Worm (Caenorhabditis elegans) whole organism, young adult: Measurements from ENCODE around the gene F37A4.1.

Experiments
- B0035.1 ChIP-seq: sonication (generic microtip); optimal IDR thresholded peaks from 2 replicates; lab custom pipeline; 2016; ENCODE audit warnings: missing genetic modification characterization, mild to moderate bottlenecking, missing compliant biosample characterization, missing genotype, missing genetic modification reagents
- B0336.3 ChIP-seq: fragments of 200-800 bp; sonication (Bioruptor generic); IDR thresholded peaks from 2 replicates; pipeline ENCODE4 v1.3.6; 2022; ENCODE audit warnings: missing genetic modification characterization, missing compliant biosample characterization
- F10E7.11 ChIP-seq: sonication (generic microtip); optimal IDR thresholded peaks from 2 replicates; lab custom pipeline; 2017; ENCODE audit warnings: mild to moderate bottlenecking, missing genetic modification characterization, moderate library complexity, missing compliant biosample characterization
- F22D6.2 ChIP-seq: sonication (generic microtip); optimal IDR thresholded peaks from 2 replicates; lab custom pipeline; 2016; ENCODE audit warnings: mild to moderate bottlenecking, missing genetic modification characterization, missing compliant biosample characterization
- F37B4.10 ChIP-seq: fragments of 200-800 bp; sonication (Bioruptor generic); IDR thresholded peaks from 2 replicates; pipeline ENCODE4 v1.3.6; 2022; ENCODE audit warnings: missing genetic modification characterization, missing compliant biosample characterization
- F49E8.2 ChIP-seq: sonication (generic microtip); optimal IDR thresholded peaks from 3 replicates; lab custom pipeline; 2017; ENCODE audit warnings: missing genetic modification characterization, mild to moderate bottlenecking, missing compliant biosample characterization, antibody characterized with exemption, moderate library complexity; ENCODE audit not compliant: insufficient read depth
- F52B5.7 ChIP-seq: sonication (generic microtip); optimal IDR thresholded peaks from 2 replicates; lab custom pipeline; 2016; ENCODE audit warnings: mild to moderate bottlenecking, missing genetic modification characterization, missing compliant biosample characterization
- F55B11.4 ChIP-seq: sonication (generic microtip); optimal IDR thresholded peaks from 2 replicates; lab custom pipeline; 2016; ENCODE audit warnings: missing compliant biosample characterization, missing genetic modification characterization, borderline replicate concordance; ENCODE audit not compliant: insufficient read depth
- F57A8.1 ChIP-seq: fragments of 200-800 bp; sonication (Bioruptor generic); optimal IDR thresholded peaks from 2 replicates; lab custom pipeline; 2018; ENCODE audit warnings: mild to moderate bottlenecking, missing genetic modification characterization, moderate library complexity, missing compliant biosample characterization
- F57C9.4 ChIP-seq: sonication (generic microtip); optimal IDR thresholded peaks from 2 replicates; lab custom pipeline; 2017; ENCODE audit warnings: mild to moderate bottlenecking, missing genetic modification characterization, missing compliant biosample characterization
- K11D2.4 ChIP-seq: fragments of 200-800 bp; sonication (Bioruptor generic); IDR thresholded peaks from 2 replicates; pipeline ENCODE4 v1.3.6; 2022; ENCODE audit warnings: missing genetic modification reagents, missing genetic modification characterization, missing compliant biosample characterization
- Y53G8AR.9 ChIP-seq: fragments of 200-800 bp; sonication (Bioruptor generic); conservative IDR thresholded peaks from 2 replicates; pipeline ENCODE4 v1.3.6; 2022; ENCODE audit warnings: missing genetic modification reagents, missing genetic modification characterization, missing compliant biosample characterization
- Y67H2A.10 ChIP-seq: fragments of 200-800 bp; sonication (Bioruptor generic); conservative IDR thresholded peaks from 2 replicates; pipeline ENCODE4 v1.3.6; 2022; ENCODE audit warnings: missing genetic modification reagents, missing genetic modification characterization, missing compliant biosample characterization
- Y79H2A.3 ChIP-seq: fragments of 200-800 bp; sonication (Bioruptor generic); conservative IDR thresholded peaks from 2 replicates; pipeline ENCODE4 v1.3.6; 2022; ENCODE audit warnings: missing genetic modification reagents, missing genetic modification characterization, missing compliant biosample characterization
- Y95B8A.8 ChIP-seq: fragments of 200-800 bp; sonication (Bioruptor generic); IDR thresholded peaks from 2 replicates; pipeline ENCODE4 v1.3.6; 2022; ENCODE audit warnings: missing genetic modification reagents, missing genetic modification characterization, missing compliant biosample characterization
- ZK185.1 ChIP-seq: sonication (generic microtip); optimal IDR thresholded peaks from 2 replicates; lab custom pipeline; 2016; ENCODE audit warnings: mild to moderate bottlenecking, missing genetic modification characterization, missing compliant biosample characterization; ENCODE audit not compliant: poor library complexity, severe bottlenecking
- attf-5 ChIP-seq: fragments of 200-800 bp; sonication (Bioruptor generic); optimal IDR thresholded peaks from 2 replicates; lab custom pipeline; 2018; ENCODE audit warnings: mild to moderate bottlenecking, missing genetic modification characterization, missing compliant biosample characterization
- cebp-1 ChIP-seq, 2 experiments: fragments of 200-800 bp in 1 of 2; sonication (Bioruptor generic) in 1 of 2; sonication (generic microtip) in 1 of 2; IDR thresholded peaks in 1 of 2; optimal IDR thresholded peaks in 1 of 2; 2 replicates each; pipeline versions ENCODE4 v1.3.6 to Lab custom; 2017 to 2022; ENCODE audit warnings: missing compliant biosample characterization in 2 of 2, missing genetic modification characterization in 2 of 2, mild to moderate bottlenecking in 1 of 2, missing genetic modification reagents in 1 of 2, moderate library complexity in 1 of 2
- ceh-27 ChIP-seq: fragments of 200-800 bp; sonication (Bioruptor generic); optimal IDR thresholded peaks from 2 replicates; lab custom pipeline; 2018; ENCODE audit warnings: mild to moderate bottlenecking, missing genetic modification characterization, moderate library complexity, missing compliant biosample characterization
- ceh-79 ChIP-seq: sonication (generic microtip); optimal IDR thresholded peaks from 2 replicates; lab custom pipeline; 2017; ENCODE audit warnings: mild to moderate bottlenecking, missing genetic modification characterization, missing compliant biosample characterization
- dpl-1 ChIP-seq: fragments of 150-350 bp; optimal IDR thresholded peaks from 2 replicates; lab custom pipeline; 2014; ENCODE audit warnings: missing biosample characterization, missing genetic modification reagents, missing genetic modification characterization
- ets-4 ChIP-seq: fragments of 200-800 bp; sonication (Bioruptor generic); optimal IDR thresholded peaks from 2 replicates; lab custom pipeline; 2018; ENCODE audit warnings: mild to moderate bottlenecking, missing genetic modification characterization, missing compliant biosample characterization
- hsf-1 ChIP-seq: fragments of 200-800 bp; sonication (Bioruptor generic); IDR thresholded peaks from 2 replicates; pipeline ENCODE4 v1.3.6; 2022; ENCODE audit warnings: missing genetic modification reagents, missing genetic modification characterization, missing compliant biosample characterization
- lag-1 ChIP-seq: fragments of 200-800 bp; sonication (Bioruptor generic); IDR thresholded peaks from 2 replicates; pipeline ENCODE4 v1.3.6; 2022; ENCODE audit warnings: missing genetic modification reagents, missing genetic modification characterization, missing compliant biosample characterization
- let-607 ChIP-seq, 2 experiments: fragments of 200-800 bp in 1 of 2; sonication (Bioruptor generic) in 1 of 2; sonication (generic microtip) in 1 of 2; optimal IDR thresholded peaks; 2 replicates each; lab custom pipeline; 2016 to 2018; ENCODE audit warnings: mild to moderate bottlenecking in 2 of 2, missing compliant biosample characterization in 2 of 2, missing genetic modification characterization in 2 of 2, moderate library complexity in 2 of 2, missing genotype in 1 of 2
- lin-26 ChIP-seq: fragments of 200-800 bp; sonication (Bioruptor generic); IDR thresholded peaks from 2 replicates; pipeline ENCODE4 v1.3.6; 2022; ENCODE audit warnings: missing genetic modification reagents, missing genetic modification characterization, missing compliant biosample characterization
- lin-35 ChIP-seq, 3 experiments: fragments of 150-350 bp in 2 of 3; sonication (generic microtip) in 1 of 3; optimal IDR thresholded peaks; 2 replicates each; lab custom pipeline; 2014 to 2018; ENCODE audit warnings: missing biosample characterization in 3 of 3, missing genetic modification characterization in 3 of 3, missing genetic modification reagents in 3 of 3
- lin-40 ChIP-seq: sonication (generic microtip); optimal IDR thresholded peaks from 2 replicates; lab custom pipeline; 2016; ENCODE audit warnings: missing genetic modification characterization, mild to moderate bottlenecking, missing compliant biosample characterization, missing genotype, missing genetic modification reagents
- lin-54 ChIP-seq: fragments of 200-800 bp; sonication (Bioruptor generic); optimal IDR thresholded peaks from 2 replicates; lab custom pipeline; 2018; ENCODE audit warnings: mild to moderate bottlenecking, missing genetic modification characterization, missing compliant biosample characterization
- mcd-1 ChIP-seq: fragments of 200-800 bp; sonication (Bioruptor generic); IDR thresholded peaks from 2 replicates; pipeline ENCODE4 v1.3.6; 2022; ENCODE audit warnings: missing genetic modification reagents, missing genetic modification characterization, missing compliant biosample characterization
- mel-28 ChIP-seq: sonication (generic microtip); optimal IDR thresholded peaks from 2 replicates; lab custom pipeline; 2016; ENCODE audit warnings: borderline replicate concordance, mild to moderate bottlenecking, missing genetic modification characterization, missing compliant biosample characterization
- mes-4 ChIP-seq: sonication (generic microtip); optimal IDR thresholded peaks from 2 replicates; lab custom pipeline; 2016; ENCODE audit warnings: missing genotype, missing genetic modification characterization, missing compliant biosample characterization
- nhr-27 ChIP-seq: fragments of 200-800 bp; sonication (Bioruptor generic); optimal IDR thresholded peaks from 2 replicates; lab custom pipeline; 2018; ENCODE audit warnings: mild to moderate bottlenecking, missing genetic modification characterization, moderate library complexity, missing compliant biosample characterization
- rcor-1 ChIP-seq: fragments of 200-800 bp; sonication (Bioruptor generic); IDR thresholded peaks from 2 replicates; pipeline ENCODE4 v1.3.6; 2022; ENCODE audit warnings: missing genetic modification reagents, missing genetic modification characterization, missing compliant biosample characterization
- repo-1 ChIP-seq: sonication (generic microtip); optimal IDR thresholded peaks from 2 replicates; lab custom pipeline; 2017; ENCODE audit warnings: mild to moderate bottlenecking, missing genetic modification characterization, missing compliant biosample characterization
- sdz-38 ChIP-seq: sonication (generic microtip); optimal IDR thresholded peaks from 2 replicates; lab custom pipeline; 2016; ENCODE audit warnings: missing genotype, missing genetic modification characterization, missing compliant biosample characterization
- sea-2 ChIP-seq: fragments of 200-800 bp; sonication (Bioruptor generic); IDR thresholded peaks from 2 replicates; pipeline ENCODE4 v1.3.6; 2022; ENCODE audit warnings: missing genetic modification characterization, missing compliant biosample characterization
- snpc-1.3 ChIP-seq: sonication (generic microtip); optimal IDR thresholded peaks from 2 replicates; lab custom pipeline; 2017; ENCODE audit warnings: missing genetic modification characterization, mild to moderate bottlenecking, missing compliant biosample characterization, antibody characterized with exemption, moderate library complexity, missing genotype, missing genetic modification reagents; ENCODE audit not compliant: insufficient read depth
- snpc-4 ChIP-seq, 5 experiments: fragments of 150-350 bp in 1 of 5; sonication (generic microtip) in 4 of 5; optimal IDR thresholded peaks; 2 replicates each; lab custom pipeline; 2014 to 2018; ENCODE audit warnings: missing genetic modification characterization in 5 of 5, missing biosample characterization in 3 of 5, antibody characterized with exemption in 2 of 5, mild to moderate bottlenecking in 2 of 5, missing compliant biosample characterization in 2 of 5, missing genotype in 2 of 5, moderate library complexity in 2 of 5, missing genetic modification reagents in 1 of 5
- tbp1 ChIP-seq: fragments of 200-800 bp; sonication (Bioruptor generic); optimal IDR thresholded peaks from 2 replicates; lab custom pipeline; 2018; ENCODE audit warnings: mild to moderate bottlenecking, missing genetic modification characterization, missing compliant biosample characterization
- tbx-9 ChIP-seq: sonication (generic microtip); optimal IDR thresholded peaks from 2 replicates; lab custom pipeline; 2016; ENCODE audit warnings: borderline replicate concordance, missing genetic modification characterization, inconsistent platforms, missing compliant biosample characterization
- unc-62 ChIP-seq: fragments of 150-350 bp; optimal IDR thresholded peaks from 2 replicates; lab custom pipeline; 2014; ENCODE audit warnings: missing biosample characterization, missing genetic modification reagents, missing genetic modification characterization
- ztf-18 ChIP-seq: sonication (generic microtip); optimal IDR thresholded peaks from 2 replicates; lab custom pipeline; 2016; ENCODE audit warnings: missing genotype, mild to moderate bottlenecking, missing genetic modification characterization, missing compliant biosample characterization
- ztf-25 ChIP-seq: fragments of 200-800 bp; sonication (Bioruptor generic); IDR thresholded peaks from 2 replicates; pipeline ENCODE4 v1.3.6; 2022; ENCODE audit warnings: missing genetic modification reagents, missing genetic modification characterization, missing compliant biosample characterization
- ztf-26 ChIP-seq: sonication (generic microtip); optimal IDR thresholded peaks from 2 replicates; lab custom pipeline; 2017; ENCODE audit warnings: missing genetic modification characterization, missing compliant biosample characterization
- ztf-3 ChIP-seq: fragments of 200-800 bp; sonication (Bioruptor generic); optimal IDR thresholded peaks from 2 replicates; lab custom pipeline; 2018; ENCODE audit warnings: mild to moderate bottlenecking, missing genetic modification characterization, missing compliant biosample characterization
- ztf-6 ChIP-seq: fragments of 200-800 bp; sonication (Bioruptor generic); IDR thresholded peaks from 2 replicates; pipeline ENCODE4 v1.3.6; 2022; ENCODE audit warnings: missing genetic modification reagents, missing genetic modification characterization, missing compliant biosample characterization

The F37A4.1 gene

DNA sequence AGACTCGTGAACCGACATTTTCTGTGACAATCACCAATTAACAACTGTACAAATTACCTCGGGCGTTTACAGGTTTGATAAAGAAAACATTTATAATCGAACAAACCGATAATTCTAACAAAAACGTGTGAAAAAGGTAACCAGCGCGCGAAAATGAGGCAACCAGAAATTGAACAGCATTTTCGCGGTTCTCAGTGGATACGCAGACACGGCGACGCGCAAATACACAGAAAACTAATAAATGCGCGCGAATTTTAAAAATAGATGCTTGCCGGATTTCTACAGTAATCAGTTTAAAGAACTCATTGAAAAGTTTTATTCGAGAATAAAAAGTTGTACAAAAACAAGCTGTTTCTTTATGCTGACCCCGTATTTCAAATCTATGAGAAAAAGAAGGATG lies 13.2 kb upstream of the F37A4.1 start, which contains the start of gene isw-1 (continued):
- no peak for TF ChIP-seq F57A8.1 (GFP tag; lab: Kevin White, UChicago)
- no peak for TF ChIP-seq F52B5.7 (tag; lab: Kevin White, UChicago)
- peak; percentile 65; the same call in 1 of the 2 replicates for TF ChIP-seq mcd-1 (GFP tag; lab: Robert Waterston, UW)
- TF ChIP-seq mes-4 (tag; lab: Kevin White, UChicago) = no peak
- TF ChIP-seq unc-62 (GFP tag; lab: Kevin White, UChicago) = no peak
- no peak for TF ChIP-seq F37B4.10 (GFP tag; lab: Robert Waterston, UW)
- TF ChIP-seq lin-54 (GFP tag; lab: Kevin White, UChicago) = peak; percentile 93
- TF ChIP-seq nhr-27 = no peak
- no peak for TF ChIP-seq sea-2 (GFP tag; lab: Robert Waterston, UW)
- peak; percentile 8 for TF ChIP-seq ztf-18 (tag; lab: Kevin White, UChicago)
- no peak for TF ChIP-seq Y67H2A.10 (GFP tag; lab: Robert Waterston, UW)
- TF ChIP-seq F55B11.4 (tag; lab: Kevin White, UChicago) = no peak
- no peak for TF ChIP-seq lag-1 (GFP tag; lab: Robert Waterston, UW)
- TF ChIP-seq ceh-79 (tag; lab: Kevin White, UChicago) = no peak
- TF ChIP-seq F22D6.2 = no peak
- TF ChIP-seq ZK185.1 = peak; percentile 13
- no peak for TF ChIP-seq Y79H2A.3 (GFP tag; lab: Robert Waterston, UW)
- no peak for TF ChIP-seq lin-26 (GFP tag; lab: Robert Waterston, UW)
- TF ChIP-seq snpc-1.3 (tag; lab: Kevin White, UChicago) = no peak
- no peak for TF ChIP-seq snpc-4 (GFP tag; optimal IDR thresholded peaks at IDR 0.05; lab: Kevin White, UChicago)
- TF ChIP-seq snpc-4 (tag; optimal IDR thresholded peaks at IDR 0.05; lab: Kevin White, UChicago) = no peak
- no peak for TF ChIP-seq ztf-25 (GFP tag; lab: Robert Waterston, UW)
- TF ChIP-seq dpl-1 (GFP tag; lab: Kevin White, UChicago) = peak; percentile 98
- TF ChIP-seq cebp-1 (GFP tag; IDR thresholded peaks at IDR 0.05; lab: Robert Waterston, UW) = no peak
- no peak for TF ChIP-seq cebp-1 (tag; optimal IDR thresholded peaks at IDR 0.05; lab: Kevin White, UChicago)
- TF ChIP-seq K11D2.4 (GFP tag; lab: Robert Waterston, UW) = no peak; the same call in 1 of the 2 replicates
- no peak for TF ChIP-seq B0336.3 (GFP tag; lab: Robert Waterston, UW)
- no peak for TF ChIP-seq F10E7.11 (tag; lab: Kevin White, UChicago)
- peak; percentile 27 for TF ChIP-seq F49E8.2 (tag; lab: Kevin White, UChicago)
- TF ChIP-seq ztf-6 (GFP tag; lab: Robert Waterston, UW) = no peak
- no peak for TF ChIP-seq ceh-27 (GFP tag; lab: Kevin White, UChicago)
- no peak for TF ChIP-seq B0035.1 (tag; lab: Kevin White, UChicago)
- TF ChIP-seq F57C9.4 (tag; lab: Kevin White, UChicago) = no peak
- no peak for TF ChIP-seq ztf-26 (tag; lab: Kevin White, UChicago)
- no peak for TF ChIP-seq repo-1 (tag; lab: Kevin White, UChicago)
- TF ChIP-seq ets-4 (GFP tag; lab: Kevin White, UChicago) = no peak
- no peak for TF ChIP-seq sdz-38 (tag; lab: Kevin White, UChicago)
- TF ChIP-seq mel-28 = no peak
- TF ChIP-seq tbp1 (GFP tag; lab: Kevin White, UChicago) = no peak
- TF ChIP-seq rcor-1 (GFP tag; lab: Robert Waterston, UW) = peak; percentile 24; the same call in 1 of the 2 replicates
- peak; percentile 30 for TF ChIP-seq attf-5 (GFP tag; lab: Kevin White, UChicago)
- no peak for TF ChIP-seq tbx-9
- no peak; the same call in 1 of the 2 replicates for TF ChIP-seq Y53G8AR.9
- peak; percentile 82 for TF ChIP-seq hsf-1 (GFP tag; lab: Robert Waterston, UW)
- no peak for TF ChIP-seq let-607 (tag; optimal IDR thresholded peaks at IDR 0.05; lab: Kevin White, UChicago)
- 0 out of 2 replicates have a peak, but pooled peaks have one; percentile 51 for TF ChIP-seq Y95B8A.8 (GFP tag; lab: Robert Waterston, UW)
- TF ChIP-seq lin-35 (GFP tag; optimal IDR thresholded peaks at IDR 0.05; lab: Kevin White, UChicago) = peak in 2 of 3 experiments; percentile 76 to 92
- no peak for TF ChIP-seq lin-40 (tag; lab: Kevin White, UChicago)
- TF ChIP-seq ztf-3 (GFP tag; lab: Kevin White, UChicago) = no peak
